Fruit fly (Drosophila melanogaster) whole organism, embryonic: ENCODE measurements around the gene TM9SF3.

Experiments
- Abd-B ChIP-seq: fragments of 200-800 bp; sonication (Bioruptor generic); optimal IDR thresholded peaks from 2 replicates; lab custom pipeline; 2018; ENCODE audit warnings: missing biosample characterization, mild to moderate bottlenecking, missing genetic modification characterization, moderate library complexity
- Atf-2 ChIP-seq: fragments of 200-800 bp; sonication (Bioruptor generic); optimal IDR thresholded peaks from 2 replicates; lab custom pipeline; 2016; ENCODE audit warnings: missing biosample characterization, missing genetic modification characterization
- B-H2 ChIP-seq: fragments of 200-800 bp; sonication (Bioruptor generic); optimal IDR thresholded peaks from 2 replicates; lab custom pipeline; 2018; ENCODE audit warnings: missing biosample characterization, mild to moderate bottlenecking, missing genetic modification characterization
- Bgb ChIP-seq: fragments of 200-800 bp; sonication (Bioruptor generic); IDR thresholded peaks from 2 replicates; pipeline ENCODE4 v1.3.6; 2022; ENCODE audit warnings: missing biosample characterization, missing genetic modification characterization; ENCODE audit not compliant: partially characterized antibody
- Blimp-1 ChIP-seq: fragments of 200-800 bp; sonication (Bioruptor generic); optimal IDR thresholded peaks from 3 replicates; lab custom pipeline; 2018; ENCODE audit warnings: missing biosample characterization, missing genetic modification characterization, mild to moderate bottlenecking, moderate library complexity, missing genetic modification reagents
- Bteb2 ChIP-seq: fragments of 200-800 bp; sonication (Bioruptor generic); optimal IDR thresholded peaks from 2 replicates; lab custom pipeline; 2016; ENCODE audit warnings: missing biosample characterization, missing genetic modification characterization
- CG10366 ChIP-seq: fragments of 200-800 bp; sonication (Bioruptor generic); IDR thresholded peaks from 2 replicates; pipeline ENCODE4 v1.3.6; 2022; ENCODE audit warnings: missing biosample characterization, missing genetic modification characterization
- CG11504 ChIP-seq: fragments of 200-800 bp; sonication (Bioruptor generic); optimal IDR thresholded peaks from 3 replicates; lab custom pipeline; 2019; ENCODE audit warnings: missing biosample characterization, mild to moderate bottlenecking, missing genetic modification characterization, moderate library complexity
- CG11560 ChIP-seq: fragments of 200-800 bp; sonication (Bioruptor generic); IDR thresholded peaks from 3 replicates; pipeline ENCODE4 v1.3.6; 2022; ENCODE audit warnings: missing biosample characterization, missing genetic modification characterization
- CG12391 ChIP-seq: fragments of 200-800 bp; sonication (Bioruptor generic); optimal IDR thresholded peaks from 3 replicates; lab custom pipeline; 2018; ENCODE audit warnings: missing biosample characterization, mild to moderate bottlenecking, missing genetic modification characterization, moderate library complexity
- CG12769 ChIP-seq: fragments of 200-800 bp; sonication (Bioruptor generic); optimal IDR thresholded peaks from 2 replicates; lab custom pipeline; 2019; ENCODE audit warnings: missing biosample characterization, mild to moderate bottlenecking, missing genetic modification characterization, moderate library complexity
- CG13424 ChIP-seq: fragments of 200-800 bp; sonication (Bioruptor generic); optimal IDR thresholded peaks from 2 replicates; lab custom pipeline; 2019; ENCODE audit warnings: missing biosample characterization, mild to moderate bottlenecking, missing genetic modification characterization, moderate library complexity
- CG1603 ChIP-seq: fragments of 200-800 bp; sonication (Bioruptor generic); optimal IDR thresholded peaks from 2 replicates; lab custom pipeline; 2019; ENCODE audit warnings: missing biosample characterization, mild to moderate bottlenecking, missing genetic modification characterization, moderate library complexity
- CG16815 ChIP-seq: fragments of 200-800 bp; sonication (Bioruptor generic); optimal IDR thresholded peaks from 3 replicates; lab custom pipeline; 2017; ENCODE audit warnings: missing biosample characterization, mild to moderate bottlenecking, missing genetic modification characterization
- CG18764 ChIP-seq: fragments of 200-800 bp; sonication (Bioruptor generic); optimal IDR thresholded peaks from 3 replicates; lab custom pipeline; 2016; ENCODE audit warnings: missing biosample characterization, missing genetic modification characterization
- CG2120 ChIP-seq: fragments of 200-800 bp; sonication (Bioruptor generic); optimal IDR thresholded peaks from 3 replicates; lab custom pipeline; 2016; ENCODE audit warnings: missing biosample characterization, missing genetic modification characterization
- CG30020 ChIP-seq: fragments of 200-800 bp; optimal IDR thresholded peaks from 2 replicates; lab custom pipeline; 2019; ENCODE audit warnings: missing biosample characterization, mild to moderate bottlenecking, missing genetic modification characterization, moderate library complexity
- CG33213 ChIP-seq: fragments of 200-800 bp; sonication (Bioruptor generic); optimal IDR thresholded peaks from 3 replicates; lab custom pipeline; 2016; ENCODE audit warnings: missing biosample characterization, missing genetic modification characterization
- CG4328 ChIP-seq: fragments of 200-800 bp; sonication (Bioruptor generic); optimal IDR thresholded peaks from 3 replicates; lab custom pipeline; 2017; ENCODE audit warnings: missing biosample characterization, missing genetic modification reagents, missing genetic modification characterization
- CG5953 ChIP-seq: fragments of 200-800 bp; sonication (Bioruptor generic); IDR thresholded peaks from 2 replicates; pipeline ENCODE4 v1.3.6; 2022; ENCODE audit warnings: missing biosample characterization, missing genetic modification characterization
- CG6791 ChIP-seq: fragments of 200-800 bp; sonication (Bioruptor generic); IDR thresholded peaks from 3 replicates; pipeline ENCODE4 v1.3.6; 2022; ENCODE audit warnings: missing biosample characterization, missing genetic modification characterization; ENCODE audit not compliant: partially characterized antibody
- CG7357 ChIP-seq: fragments of 200-800 bp; sonication (Bioruptor generic); IDR thresholded peaks from 3 replicates; pipeline ENCODE4 v1.3.6; 2022; ENCODE audit warnings: missing biosample characterization, missing genetic modification characterization
- CG9932 ChIP-seq: fragments of 200-800 bp; sonication (Bioruptor generic); IDR thresholded peaks from 2 replicates; pipeline ENCODE4 v1.3.6; 2022; ENCODE audit warnings: missing biosample characterization, missing genetic modification characterization
- CoRest ChIP-seq: fragments of 200-800 bp; sonication (Bioruptor generic); optimal IDR thresholded peaks from 3 replicates; lab custom pipeline; 2018; ENCODE audit warnings: missing biosample characterization, mild to moderate bottlenecking, missing genetic modification characterization, moderate library complexity
- D ChIP-seq, 2 experiments: fragments of 200-800 bp in 1 of 2; fragments of >200 bp in 1 of 2; sonication (Bioruptor generic) in 1 of 2; optimal IDR thresholded peaks; 2 replicates in 1 of 2; 3 replicates in 1 of 2; lab custom pipeline; 2017; ENCODE audit warnings: mild to moderate bottlenecking in 1 of 2, missing biosample characterization in 1 of 2, missing genetic modification characterization in 1 of 2, missing genetic modification reagents in 1 of 2
- D19A ChIP-seq: fragments of 200-800 bp; optimal IDR thresholded peaks from 3 replicates; lab custom pipeline; 2019; ENCODE audit warnings: missing biosample characterization, mild to moderate bottlenecking, missing genetic modification characterization, moderate library complexity
- Elba2 ChIP-seq: fragments of 200-800 bp; sonication (Bioruptor generic); optimal IDR thresholded peaks from 3 replicates; lab custom pipeline; 2016; ENCODE audit warnings: missing biosample characterization, missing genetic modification characterization
- Mrtf ChIP-seq: fragments of 200-800 bp; sonication (Bioruptor generic); IDR thresholded peaks from 3 replicates; pipeline ENCODE4 v1.3.6; 2022; ENCODE audit warnings: missing biosample characterization, missing genetic modification characterization
- NFAT ChIP-seq: fragments of 200-800 bp; sonication (Bioruptor generic); IDR thresholded peaks from 2 replicates; pipeline ENCODE4 v1.3.6; 2022; ENCODE audit warnings: missing biosample characterization, missing genetic modification characterization
- Side ChIP-seq: fragments of 200-800 bp; sonication (Bioruptor generic); optimal IDR thresholded peaks from 2 replicates; lab custom pipeline; 2016; ENCODE audit warnings: missing biosample characterization, missing genetic modification characterization
- Sin3A ChIP-seq: fragments of >200 bp; optimal IDR thresholded peaks from 2 replicates; lab custom pipeline; 2018
- Ssrp ChIP-seq: fragments of 200-800 bp; sonication (Bioruptor generic); optimal IDR thresholded peaks from 2 replicates; lab custom pipeline; 2018; ENCODE audit warnings: missing biosample characterization, mild to moderate bottlenecking, missing genetic modification characterization, moderate library complexity
- YL-1 ChIP-seq: fragments of 200-800 bp; sonication (Bioruptor generic); optimal IDR thresholded peaks from 3 replicates; lab custom pipeline; 2017; ENCODE audit warnings: missing biosample characterization, mild to moderate bottlenecking, missing genetic modification characterization
- al ChIP-seq: fragments of 200-800 bp; sonication (Bioruptor generic); IDR thresholded peaks from 2 replicates; pipeline ENCODE4 v1.3.6; 2022; ENCODE audit warnings: missing biosample characterization, missing genetic modification characterization
- bbx ChIP-seq: fragments of 200-800 bp; sonication (Bioruptor generic); IDR thresholded peaks from 2 replicates; pipeline ENCODE4 v1.3.6; 2022; ENCODE audit warnings: missing biosample characterization, missing genetic modification characterization; ENCODE audit not compliant: partially characterized antibody
- crc ChIP-seq: fragments of 200-800 bp; sonication (Bioruptor generic); optimal IDR thresholded peaks from 2 replicates; lab custom pipeline; 2016; ENCODE audit warnings: missing biosample characterization, missing genetic modification characterization
- dmrt99B ChIP-seq: fragments of 200-800 bp; sonication (Bioruptor generic); optimal IDR thresholded peaks from 2 replicates; lab custom pipeline; 2018; ENCODE audit warnings: missing biosample characterization, mild to moderate bottlenecking, missing genetic modification characterization, moderate library complexity
- dpn ChIP-seq, 2 experiments: fragments of 200-800 bp; sonication (Bioruptor generic); optimal IDR thresholded peaks; 3 replicates each; lab custom pipeline; 2016; ENCODE audit warnings: missing biosample characterization in 2 of 2, missing genetic modification characterization in 2 of 2
- ham ChIP-seq: fragments of 200-800 bp; sonication (Bioruptor generic); IDR thresholded peaks from 2 replicates; pipeline ENCODE4 v1.3.6; 2022; ENCODE audit warnings: missing biosample characterization, missing genetic modification characterization
- hb ChIP-seq: fragments of 200-800 bp; sonication (Bioruptor generic); IDR thresholded peaks from 3 replicates; pipeline ENCODE4 v1.3.6; 2022; ENCODE audit warnings: missing biosample characterization, missing genetic modification characterization; ENCODE audit not compliant: partially characterized antibody
- inv ChIP-seq: fragments of 200-800 bp; sonication (Bioruptor generic); IDR thresholded peaks from 2 replicates; pipeline ENCODE4 v1.3.6; 2022; ENCODE audit warnings: missing biosample characterization, missing genetic modification characterization; ENCODE audit not compliant: partially characterized antibody
- ken ChIP-seq: fragments of 200-800 bp; sonication (Bioruptor generic); IDR thresholded peaks from 3 replicates; pipeline ENCODE4 v1.3.6; 2022; ENCODE audit warnings: missing biosample characterization, missing genetic modification characterization
- lbe ChIP-seq: fragments of 200-800 bp; sonication (Bioruptor generic); optimal IDR thresholded peaks from 2 replicates; lab custom pipeline; 2016; ENCODE audit warnings: missing biosample characterization, mild to moderate bottlenecking, missing genetic modification characterization
- lola ChIP-seq, 3 experiments: fragments of >200 bp in 2 of 3; fragments of 200-800 bp in 1 of 3; sonication (Bioruptor generic) in 1 of 3; optimal IDR thresholded peaks; 2 replicates each; lab custom pipeline; 2017 to 2019; ENCODE audit warnings: missing biosample characterization in 3 of 3, missing genetic modification characterization in 3 of 3, mild to moderate bottlenecking in 1 of 3, moderate library complexity in 1 of 3
- nerfin-1 ChIP-seq: fragments of 200-800 bp; sonication (Bioruptor generic); optimal IDR thresholded peaks from 3 replicates; lab custom pipeline; 2019; ENCODE audit warnings: missing biosample characterization, mild to moderate bottlenecking, missing genetic modification characterization, moderate library complexity
- pfk ChIP-seq: fragments of 200-800 bp; sonication (Bioruptor generic); optimal IDR thresholded peaks from 2 replicates; lab custom pipeline; 2018; ENCODE audit warnings: missing biosample characterization, mild to moderate bottlenecking, missing genetic modification characterization, moderate library complexity
- tll ChIP-seq, 2 experiments: fragments of 200-800 bp in 1 of 2; fragments of >200 bp in 1 of 2; sonication (Bioruptor generic) in 1 of 2; optimal IDR thresholded peaks; 2 replicates each; lab custom pipeline; 2017 to 2019; ENCODE audit warnings: missing biosample characterization in 2 of 2, missing genetic modification characterization in 2 of 2, mild to moderate bottlenecking in 1 of 2, moderate library complexity in 1 of 2
- trem ChIP-seq: fragments of 200-800 bp; optimal IDR thresholded peaks from 3 replicates; lab custom pipeline; 2019; ENCODE audit warnings: missing biosample characterization, mild to moderate bottlenecking, missing genetic modification characterization, moderate library complexity
- trh ChIP-seq: fragments of 200-800 bp; sonication (Bioruptor generic); optimal IDR thresholded peaks from 2 replicates; lab custom pipeline; 2016; ENCODE audit warnings: missing biosample characterization, missing genetic modification characterization
- tx ChIP-seq: fragments of 200-800 bp; sonication (Bioruptor generic); optimal IDR thresholded peaks from 2 replicates; lab custom pipeline; 2016; ENCODE audit warnings: missing biosample characterization, missing genetic modification characterization

Gene TM9SF3

DNA sequence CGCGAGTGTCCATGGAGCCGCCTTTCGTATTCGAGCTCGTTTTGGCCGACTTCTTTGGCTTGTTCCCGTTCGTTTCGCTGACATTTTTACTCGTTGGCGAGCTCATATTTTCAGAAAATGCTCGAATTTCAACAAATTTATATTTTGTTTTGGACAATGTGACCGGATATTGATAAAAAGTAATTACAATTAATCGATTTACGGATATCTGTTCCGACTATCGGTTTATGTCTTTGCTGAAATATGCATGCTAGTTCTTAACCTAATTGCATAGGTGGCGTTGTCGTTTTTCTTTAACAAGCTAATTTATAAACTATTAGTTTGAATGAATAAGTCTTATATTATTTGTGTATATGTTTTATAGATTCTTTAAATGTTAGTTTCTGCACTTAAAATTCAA, 4.3 kb upstream of the TM9SF3 start, which contains the start of gene Eaf6 (continued):
- TF ChIP-seq CG12391 (tag; lab: Kevin White, UChicago): no peak
- peak; percentile 13; the same call in 1 of the 2 replicates for TF ChIP-seq NFAT (GFP tag; lab: Robert Waterston, UW)
- TF ChIP-seq CG4328 (GFP tag; lab: Kevin White, UChicago): no peak
- TF ChIP-seq CG5953 (GFP tag; lab: Robert Waterston, UW): no peak
- TF ChIP-seq lbe (GFP tag; lab: Kevin White, UChicago): no peak
- no peak for TF ChIP-seq CG16815 (GFP tag; lab: Kevin White, UChicago)
- TF ChIP-seq tx: no peak
- TF ChIP-seq pfk (GFP tag; lab: Kevin White, UChicago): no peak
- no peak for TF ChIP-seq dmrt99B (tag; lab: Kevin White, UChicago)
- no peak for TF ChIP-seq Ssrp (tag; lab: Kevin White, UChicago)
- TF ChIP-seq Side (GFP tag; lab: Kevin White, UChicago): no peak
- no peak for TF ChIP-seq crc (GFP tag; lab: Kevin White, UChicago)
- TF ChIP-seq CG11504 (tag; lab: Kevin White, UChicago): no peak
- no peak for TF ChIP-seq dpn (GFP tag; optimal IDR thresholded peaks at IDR 0.05; lab: Kevin White, UChicago)
- TF ChIP-seq trh (GFP tag; lab: Kevin White, UChicago): no peak
- TF ChIP-seq CG2120 (GFP tag; lab: Kevin White, UChicago): no peak
- no peak for TF ChIP-seq ken
- TF ChIP-seq Atf-2 (GFP tag; lab: Kevin White, UChicago): no peak
- no peak for TF ChIP-seq CG9932
- no peak for TF ChIP-seq CG10366
- no peak for TF ChIP-seq CG30020
- no peak for TF ChIP-seq tll (GFP tag; optimal IDR thresholded peaks at IDR 0.05; lab: Kevin White, UChicago)
- TF ChIP-seq inv (GFP tag; lab: Robert Waterston, UW): 0 out of 2 replicates have a peak, but pooled peaks have one; percentile 10
- no peak; the same call in 1 of the 2 replicates for TF ChIP-seq Bgb (GFP tag; lab: Robert Waterston, UW)
- TF ChIP-seq D19A: no peak
- no peak for TF ChIP-seq Blimp-1
- no peak for TF ChIP-seq lola (GFP tag; optimal IDR thresholded peaks at IDR 0.05; lab: Kevin White, UChicago)
- TF ChIP-seq Elba2 (GFP tag; lab: Kevin White, UChicago): no peak
- no peak for TF ChIP-seq CG12769 (tag; lab: Kevin White, UChicago)
- TF ChIP-seq CG33213: no peak
- no peak for TF ChIP-seq Mrtf (GFP tag; lab: Robert Waterston, UW)
- no peak for TF ChIP-seq D (optimal IDR thresholded peaks at IDR 0.05; lab: Kevin White, UChicago)
- no peak for TF ChIP-seq D (GFP tag; optimal IDR thresholded peaks at IDR 0.05; lab: Kevin White, UChicago)
- peak; percentile 33 for TF ChIP-seq CG1603 (tag; lab: Kevin White, UChicago)
- TF ChIP-seq hb (GFP tag; lab: Robert Waterston, UW): no peak
- 0 out of 2 replicates have a peak, but pooled peaks have one; percentile 20 for TF ChIP-seq bbx (GFP tag; lab: Robert Waterston, UW)
- TF ChIP-seq CG6791 (GFP tag; lab: Robert Waterston, UW): peak; percentile 45; the same call in 1 of the 3 replicates
- TF ChIP-seq YL-1: peak; percentile 61
- TF ChIP-seq Abd-B (GFP tag; lab: Kevin White, UChicago): peak; percentile 60
- TF ChIP-seq al (GFP tag; lab: Robert Waterston, UW): no peak
- TF ChIP-seq CG13424 (tag; lab: Kevin White, UChicago): no peak
- TF ChIP-seq CG18764 (GFP tag; lab: Kevin White, UChicago): no peak
- TF ChIP-seq nerfin-1 (tag; lab: Kevin White, UChicago): no peak
- peak; percentile 54 for TF ChIP-seq trem (tag; lab: Kevin White, UChicago)
- peak; percentile 52 for TF ChIP-seq B-H2 (GFP tag; lab: Kevin White, UChicago)
- TF ChIP-seq CG11560 (tag; lab: Robert Waterston, UW): no peak; the same call in 2 of the 3 replicates
- TF ChIP-seq CG7357 (GFP tag; lab: Robert Waterston, UW): no peak
- no peak for TF ChIP-seq ham (GFP tag; lab: Robert Waterston, UW)
- no peak for TF ChIP-seq Bteb2
- TF ChIP-seq CoRest: peak; percentile 15
- TF ChIP-seq Sin3A (lab: Kevin White, UChicago): no peak
